Fruit fly (Drosophila melanogaster) ovary, adult (tissue): ENCODE data around the gene mRRF1.

Source experiments
- CG17801 ChIP-seq: fragments of 200-800 bp; optimal IDR thresholded peaks from 2 replicates; lab custom pipeline; 2019; ENCODE audit warnings: missing biosample characterization, mild to moderate bottlenecking, missing genetic modification characterization, moderate library complexity; ENCODE audit not compliant: partially characterized antibody

Gene mRRF1

dm6 chr3L:9380344-9380849, 16.2 kb downstream of the mRRF1 start:
- TF ChIP-seq CG17801 (GFP tag; lab: Kevin White, UChicago) = no peak

- TF ChIP-seq CG17801 (GFP tag; lab: Kevin White, UChicago) = no peak
These were observed 17.5 kb downstream of the mRRF1 start, which contains the start of gene Hsp23 for dm6 chr3L:9381602-9382001. Gene Hsp23, plus strand, starts transcription at chr3L:9381882.

dm6 chr3L:9383345-9384075, 19.4 kb downstream of the mRRF1 start, which contains the start of gene Hsp27:
Gene Hsp27, plus strand, starts transcription at chr3L:9384063.
- peak; percentile 99 for TF ChIP-seq CG17801 (GFP tag; lab: Kevin White, UChicago)

dm6 chr3L:9384445-9385079, 20.4 kb downstream of the mRRF1 start:
- no peak for TF ChIP-seq CG17801 (GFP tag; lab: Kevin White, UChicago)

dm6 chr3L:9391340-9391980, 27.3 kb downstream of the mRRF1 start:
- no peak for TF ChIP-seq CG17801 (GFP tag; lab: Kevin White, UChicago)

- peak; percentile 11 for TF ChIP-seq CG17801 (GFP tag; lab: Kevin White, UChicago)
These were observed 31.9 kb downstream of the mRRF1 start for dm6 chr3L:9396038-9396437.

dm6 chr3L:9396704-9397103, 32.6 kb downstream of the mRRF1 start:
- no peak for TF ChIP-seq CG17801 (GFP tag; lab: Kevin White, UChicago)

- peak; percentile 58 for TF ChIP-seq CG17801 (GFP tag; lab: Kevin White, UChicago)
These were observed 33.0 kb downstream of the mRRF1 start for dm6 chr3L:9397156-9397555.

- no peak for TF ChIP-seq CG17801 (GFP tag; lab: Kevin White, UChicago)
These were observed 33.9 kb downstream of the mRRF1 start for dm6 chr3L:9398028-9398427.

- TF ChIP-seq CG17801 (GFP tag; lab: Kevin White, UChicago) = no peak
These were observed 34.4 kb downstream of the mRRF1 start for dm6 chr3L:9398435-9398981.

- TF ChIP-seq CG17801 (GFP tag; lab: Kevin White, UChicago) = peak; percentile 68
These were observed 35.0 kb downstream of the mRRF1 start, which contains the start of gene CG4080 for dm6 chr3L:9399013-9399750. Gene CG4080, minus strand, starts transcription at chr3L:9399227.

- no peak for TF ChIP-seq CG17801 (GFP tag; lab: Kevin White, UChicago)
These were observed 35.7 kb downstream of the mRRF1 start for dm6 chr3L:9399855-9400254.

- TF ChIP-seq CG17801 (GFP tag; lab: Kevin White, UChicago) = no peak
These were observed 36.7 kb downstream of the mRRF1 start for dm6 chr3L:9400697-9401353.
